Worm (Caenorhabditis elegans): ENCODE measurements around the gene tnc-2.

DNA sequence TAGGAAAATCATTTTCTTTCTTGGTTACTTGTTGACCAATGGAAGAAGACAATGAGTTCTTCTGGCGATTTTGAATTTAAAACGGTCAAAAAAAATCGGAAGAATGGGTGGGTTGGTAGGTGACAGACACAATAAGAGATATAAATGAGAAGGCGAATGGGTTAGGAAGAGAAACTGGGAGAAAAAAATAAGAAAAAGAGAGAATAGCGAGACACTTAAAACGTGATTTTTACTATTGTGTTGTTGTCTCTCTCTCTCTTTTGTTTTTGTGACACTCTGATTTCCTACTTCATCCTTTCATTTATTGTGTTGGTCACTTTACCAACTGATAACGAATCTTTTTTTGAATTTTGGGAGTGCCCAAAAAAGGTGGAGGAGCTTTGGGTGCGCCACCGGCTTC lies 49.7 kb downstream of the tnc-2 start:
- TF ChIP-seq lin-54 (GFP tag; optimal IDR thresholded peaks at IDR 0.05) (no peak), unc-130 (GFP tag; optimal IDR thresholded peaks at IDR 0.05) (no peak), lin-26 (GFP tag; IDR thresholded peaks at IDR 0.05) (no peak), F10E7.11 (tag; optimal IDR thresholded peaks at IDR 0.05) (no peak), hmg-20 (GFP tag; IDR thresholded peaks at IDR 0.05) (no peak), unc-62 (GFP tag; optimal IDR thresholded peaks at IDR 0.05) (no peak), nfya-2 (GFP tag; IDR thresholded peaks at IDR 0.05) (no peak), aptf-2 (GFP tag; conservative IDR thresholded peaks at IDR 0.05) (no peak), nhr-27 (tag; optimal IDR thresholded peaks at IDR 0.05) (no peak), Y53F4B.3 (GFP tag; IDR thresholded peaks at IDR 0.05) (no peak), pbrm-1 (GFP tag; IDR thresholded peaks at IDR 0.05) (no peak), lin-35 (GFP tag; optimal IDR thresholded peaks at IDR 0.05) (no peak)

Data from whole organism, young adult.